Worm (Caenorhabditis elegans) whole organism, L3 larva: Measurements from ENCODE around the gene anoh-2.

Experiments
- R02D3.7 ChIP-seq: fragments of 150-350 bp; optimal IDR thresholded peaks from 2 replicates; lab custom pipeline; 2014; ENCODE audit warnings: missing biosample characterization, missing genetic modification characterization
- ZK546.5 ChIP-seq: sonication (generic microtip); optimal IDR thresholded peaks from 2 replicates; lab custom pipeline; 2017; ENCODE audit warnings: missing biosample characterization, missing genetic modification characterization
- ama-1 ChIP-seq: fragments of 150-350 bp; optimal IDR thresholded peaks from 2 replicates; lab custom pipeline; 2018
- ceh-16 ChIP-seq: sonication (generic microtip); optimal IDR thresholded peaks from 2 replicates; lab custom pipeline; 2017; ENCODE audit warnings: missing biosample characterization, missing genetic modification characterization
- ceh-28 ChIP-seq: fragments of 150-350 bp; optimal IDR thresholded peaks from 2 replicates; lab custom pipeline; 2014; ENCODE audit warnings: missing biosample characterization, missing genetic modification reagents, missing genetic modification characterization
- ceh-82 ChIP-seq: fragments of 150-350 bp; optimal IDR thresholded peaks from 2 replicates; lab custom pipeline; 2014; ENCODE audit warnings: missing biosample characterization, missing genetic modification characterization
- egl-27 ChIP-seq: sonication (generic microtip); optimal IDR thresholded peaks from 4 replicates; lab custom pipeline; 2017; ENCODE audit warnings: missing biosample characterization, missing genetic modification reagents, missing genetic modification characterization
- egl-5 ChIP-seq: fragments of 150-350 bp; optimal IDR thresholded peaks from 2 replicates; lab custom pipeline; 2017; ENCODE audit warnings: missing biosample characterization, missing genetic modification reagents, missing genetic modification characterization, inconsistent platforms
- elt-1 ChIP-seq: fragments of 150-350 bp; optimal IDR thresholded peaks from 2 replicates; lab custom pipeline; 2014; ENCODE audit warnings: missing biosample characterization, missing genetic modification characterization
- elt-2 ChIP-seq: sonication (generic microtip); optimal IDR thresholded peaks from 2 replicates; lab custom pipeline; 2016; ENCODE audit warnings: missing genetic modification reagents, mild to moderate bottlenecking, missing genetic modification characterization, missing compliant biosample characterization
- elt-3 ChIP-seq, 3 experiments: fragments of 150-350 bp in 1 of 3; sonication (generic microtip) in 2 of 3; optimal IDR thresholded peaks; 2 replicates in 2 of 3; 4 replicates in 1 of 3; lab custom pipeline; 2014 to 2017; ENCODE audit warnings: missing biosample characterization in 3 of 3, missing genetic modification characterization in 3 of 3
- fkh-10 ChIP-seq: sonication (generic microtip); optimal IDR thresholded peaks from 2 replicates; lab custom pipeline; 2017; ENCODE audit warnings: missing biosample characterization, missing genetic modification reagents, missing genetic modification characterization
- fkh-2 ChIP-seq: fragments of 150-350 bp; optimal IDR thresholded peaks from 2 replicates; lab custom pipeline; 2014; ENCODE audit warnings: missing biosample characterization, missing genetic modification reagents, missing genetic modification characterization
- fos-1 ChIP-seq: fragments of 150-350 bp; optimal IDR thresholded peaks from 2 replicates; lab custom pipeline; 2014; ENCODE audit warnings: missing biosample characterization, missing genetic modification characterization
- hmg-11 ChIP-seq: sonication (generic microtip); optimal IDR thresholded peaks from 2 replicates; lab custom pipeline; 2016; ENCODE audit warnings: missing genetic modification characterization, missing compliant biosample characterization
- jun-1 ChIP-seq: fragments of 150-350 bp; optimal IDR thresholded peaks from 2 replicates; lab custom pipeline; 2014; ENCODE audit warnings: missing biosample characterization, missing genetic modification reagents, missing genetic modification characterization
- lsy-12 ChIP-seq: sonication (generic microtip); optimal IDR thresholded peaks from 2 replicates; lab custom pipeline; 2016; ENCODE audit warnings: mild to moderate bottlenecking, missing genetic modification characterization, missing compliant biosample characterization
- mdl-1 ChIP-seq: fragments of 150-350 bp; optimal IDR thresholded peaks from 2 replicates; lab custom pipeline; 2014; ENCODE audit warnings: missing biosample characterization, missing genetic modification characterization
- mml-1 ChIP-seq: fragments of 150-350 bp; sonication (generic microtip); optimal IDR thresholded peaks from 3 replicates; lab custom pipeline; 2014; ENCODE audit warnings: missing biosample characterization, missing genetic modification characterization
- nfya-1 ChIP-seq: sonication (generic microtip); optimal IDR thresholded peaks from 2 replicates; lab custom pipeline; 2017; ENCODE audit warnings: missing genetic modification characterization, mild to moderate bottlenecking, missing compliant biosample characterization, antibody characterized with exemption, moderate library complexity; ENCODE audit not compliant: insufficient read depth
- nhr-12 ChIP-seq: fragments of 150-350 bp; optimal IDR thresholded peaks from 2 replicates; lab custom pipeline; 2014; ENCODE audit warnings: missing biosample characterization, missing genetic modification characterization
- nhr-23 ChIP-seq: fragments of 150-350 bp; optimal IDR thresholded peaks from 2 replicates; lab custom pipeline; 2014; ENCODE audit warnings: missing biosample characterization, missing genetic modification reagents, missing genetic modification characterization
- nhr-237 ChIP-seq: fragments of 150-350 bp; optimal IDR thresholded peaks from 2 replicates; lab custom pipeline; 2014; ENCODE audit warnings: missing biosample characterization, missing genetic modification characterization
- nhr-25 ChIP-seq: sonication (generic microtip); optimal IDR thresholded peaks from 2 replicates; lab custom pipeline; 2017; ENCODE audit warnings: missing biosample characterization, missing genetic modification characterization
- nhr-43 ChIP-seq: sonication (generic microtip); optimal IDR thresholded peaks from 2 replicates; lab custom pipeline; 2016; ENCODE audit warnings: mild to moderate bottlenecking, missing genetic modification characterization, missing compliant biosample characterization; ENCODE audit not compliant: poor library complexity, severe bottlenecking
- nhr-76 ChIP-seq: fragments of 150-350 bp; sonication (generic microtip); optimal IDR thresholded peaks from 5 replicates; lab custom pipeline; 2014; ENCODE audit warnings: missing biosample characterization, missing genetic modification characterization
- pqm-1 ChIP-seq: fragments of 150-350 bp; optimal IDR thresholded peaks from 2 replicates; lab custom pipeline; 2017; ENCODE audit warnings: missing biosample characterization, missing genetic modification characterization, inconsistent platforms
- snpc-4 ChIP-seq: fragments of 150-350 bp; optimal IDR thresholded peaks from 2 replicates; lab custom pipeline; 2014; ENCODE audit warnings: missing biosample characterization, missing genetic modification characterization
- unc-39 ChIP-seq: sonication (generic microtip); optimal IDR thresholded peaks from 4 replicates; lab custom pipeline; 2017; ENCODE audit warnings: missing biosample characterization, missing genetic modification characterization
- ztf-11 ChIP-seq: fragments of 150-350 bp; optimal IDR thresholded peaks from 2 replicates; lab custom pipeline; 2014; ENCODE audit warnings: missing biosample characterization, missing genetic modification characterization
- ztf-4 ChIP-seq: fragments of 150-350 bp; optimal IDR thresholded peaks from 2 replicates; lab custom pipeline; 2014; ENCODE audit warnings: missing biosample characterization, missing genetic modification characterization

The anoh-2 gene

ce11 chrIV:14610942-14611724, 47.0 kb upstream of the anoh-2 start (continued):
- TF ChIP-seq mdl-1 (tag; lab: Kevin White, UChicago) = no peak

ce11 chrIV:14611892-14612497, 46.1 kb upstream of the anoh-2 start:
- TF ChIP-seq R02D3.7 (tag; lab: Kevin White, UChicago) = no peak
- no peak for TF ChIP-seq unc-39 (tag; lab: Kevin White, UChicago)
- TF ChIP-seq elt-3 (tag; optimal IDR thresholded peaks at IDR 0.05; lab: Kevin White, UChicago) = peak in 1 of 3 experiments; percentile 23
- peak; percentile 87 for TF ChIP-seq snpc-4
- no peak for TF ChIP-seq nhr-12
- no peak for TF ChIP-seq ceh-16 (tag; lab: Kevin White, UChicago)
- peak; percentile 54 for TF ChIP-seq nhr-23 (tag; lab: Kevin White, UChicago)
- peak; percentile 44 for TF ChIP-seq nhr-25 (tag; lab: Kevin White, UChicago)
- TF ChIP-seq nhr-237 (tag; lab: Kevin White, UChicago) = no peak
- peak; percentile 35 for TF ChIP-seq hmg-11 (tag; lab: Kevin White, UChicago)

DNA sequence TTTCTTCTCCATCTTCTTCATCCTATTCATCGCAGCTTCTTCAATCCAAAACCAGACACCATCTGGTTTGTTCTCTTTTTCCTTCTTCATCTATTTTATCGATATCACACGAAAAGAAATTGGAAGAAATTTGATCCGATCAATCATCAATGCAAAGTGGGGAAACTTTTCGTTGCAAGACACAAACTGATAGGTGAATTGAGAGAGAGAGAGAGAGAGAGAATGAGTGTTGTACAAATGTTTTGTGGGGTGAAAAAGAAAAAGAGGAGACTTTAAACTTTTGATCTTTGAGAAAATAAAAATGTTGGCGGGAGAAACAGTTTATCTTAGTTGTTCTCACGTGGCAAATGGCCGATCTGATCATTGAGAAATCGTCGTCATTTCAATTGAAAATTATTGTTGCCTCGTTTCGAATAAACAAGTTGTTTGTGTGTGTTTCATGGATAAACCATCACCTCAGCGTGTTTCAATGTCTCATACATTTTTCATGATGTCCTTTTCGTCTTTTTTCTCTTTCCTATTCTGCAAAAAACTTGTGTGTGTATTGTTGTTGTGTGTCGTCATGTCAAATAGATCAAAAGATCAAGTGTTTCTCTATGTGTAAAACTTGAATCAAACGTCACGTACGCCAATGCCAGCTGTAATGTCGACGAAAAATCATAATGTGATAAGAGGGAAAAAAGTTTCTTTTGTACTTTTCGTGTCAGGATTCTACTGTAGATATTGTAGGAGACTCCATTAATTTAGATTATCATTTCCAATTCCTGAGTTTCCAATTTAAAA, 45.4 kb upstream of the anoh-2 start:
- TF ChIP-seq mdl-1 (tag; lab: Kevin White, UChicago) (peak; percentile 69), egl-5 (tag; lab: Kevin White, UChicago) (no peak), fkh-2 (tag; lab: Kevin White, UChicago) (no peak), ceh-28 (peak; percentile 57), nhr-76 (no peak), nhr-237 (tag; lab: Kevin White, UChicago) (no peak), pqm-1 (tag; lab: Kevin White, UChicago) (peak; percentile 54), nhr-43 (tag; lab: Kevin White, UChicago) (peak; percentile 5), fkh-10 (GFP tag; lab: Kevin White, UChicago) (no peak), nhr-25 (tag; lab: Kevin White, UChicago) (peak; percentile 32), elt-2 (tag; lab: Kevin White, UChicago) (peak; percentile 68), ZK546.5 (tag; lab: Kevin White, UChicago) (no peak), nhr-12 (no peak), lsy-12 (tag; lab: Kevin White, UChicago) (no peak), elt-3 (tag; optimal IDR thresholded peaks at IDR 0.05; lab: Kevin White, UChicago) (peak in 1 of 3 experiments; percentile 57), mml-1 (no peak), jun-1 (tag; lab: Kevin White, UChicago) (peak; percentile 40), fos-1 (tag; lab: Kevin White, UChicago) (no peak), ztf-4 (tag; lab: Kevin White, UChicago) (no peak), ama-1 (lab: Kevin White, UChicago) (peak; percentile 60), nfya-1 (tag; lab: Kevin White, UChicago) (peak; percentile 24), elt-1 (tag; lab: Kevin White, UChicago) (peak; percentile 19), ztf-11 (tag; lab: Kevin White, UChicago) (no peak)
- TF ChIP-seq, all 47 proteins: peak for 11

DNA sequence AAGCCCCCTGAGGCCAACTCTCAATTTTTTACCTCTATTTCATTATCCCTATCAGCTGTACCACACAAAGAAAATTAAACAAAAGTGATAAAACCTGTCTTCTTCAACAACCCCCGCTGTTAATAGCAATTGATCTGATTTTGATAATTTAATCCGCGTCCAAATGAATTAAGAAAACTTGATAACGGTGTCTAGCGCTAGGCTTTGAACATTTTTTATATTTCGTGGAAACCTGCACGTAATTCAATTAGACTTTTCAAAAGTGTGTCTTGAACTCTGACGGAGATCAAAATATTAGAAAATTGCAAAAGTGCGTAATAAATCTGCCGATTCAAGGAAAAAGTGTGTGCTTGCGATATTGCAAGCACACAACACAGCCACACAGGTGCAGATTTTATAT, 44.7 kb upstream of the anoh-2 start:
- TF ChIP-seq nhr-23 (tag; lab: Kevin White, UChicago) (peak; percentile 6), nhr-43 (tag; lab: Kevin White, UChicago) (peak; percentile 72), fkh-10 (GFP tag; lab: Kevin White, UChicago) (no peak), egl-27 (tag; lab: Kevin White, UChicago) (no peak), ceh-82 (tag; lab: Kevin White, UChicago) (no peak), ztf-11 (tag; lab: Kevin White, UChicago) (no peak)
- TF ChIP-seq, all 47 proteins: peak for 2
